Worm (Caenorhabditis elegans): Measurements from ENCODE around the gene T14B4.1.

Gene T14B4.1

DNA sequence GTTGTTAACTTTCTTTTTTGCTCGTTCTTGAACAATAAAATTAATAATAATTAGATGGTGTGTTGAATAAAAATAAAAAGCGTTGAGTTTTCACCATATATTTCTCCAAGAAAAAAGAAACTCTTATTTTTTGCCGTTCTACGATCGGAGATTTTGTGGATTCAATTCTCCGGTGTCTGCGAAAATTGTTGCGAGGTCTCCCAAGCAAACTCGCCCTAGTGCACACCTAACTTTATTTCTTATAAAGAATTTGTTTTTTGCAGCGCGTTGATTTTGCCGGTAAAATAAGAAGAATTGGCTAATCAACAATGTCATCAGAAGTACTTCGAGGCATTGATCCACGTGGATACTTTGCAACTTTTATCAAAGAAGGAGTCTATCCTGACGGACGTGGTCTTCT lies 4.7 kb downstream of the T14B4.1 start, which contains the start of gene exos-8 (continued):
- TF ChIP-seq mab-5 (tag; optimal IDR thresholded peaks at IDR 0.05) (no peak), sem-4 (tag; optimal IDR thresholded peaks at IDR 0.05) (no peak)

ce11 chrII:6742614-6743013 lies 5.9 kb downstream of the T14B4.1 start, which contains the start of gene F41G3.6:
TSS of gene F41G3.6 (plus strand) at chrII:6742914.
- TF ChIP-seq sma-9 (GFP tag; optimal IDR thresholded peaks at IDR 0.05) = no peak
- no peak for TF ChIP-seq sma-9 (tag; optimal IDR thresholded peaks at IDR 0.05)
- no peak for TF ChIP-seq mab-5 (tag; optimal IDR thresholded peaks at IDR 0.05)
- no peak for TF ChIP-seq gmeb-1 (tag; optimal IDR thresholded peaks at IDR 0.05)
- TF ChIP-seq sma-3 (GFP tag; optimal IDR thresholded peaks at IDR 0.05) = no peak
- no peak for TF ChIP-seq nhr-23 (tag; optimal IDR thresholded peaks at IDR 0.05)
- TF ChIP-seq aly-2 (tag; optimal IDR thresholded peaks at IDR 0.05) = no peak
- no peak for TF ChIP-seq nhr-25 (tag; optimal IDR thresholded peaks at IDR 0.05)
- TF ChIP-seq Y55F3AM.14 (GFP tag; optimal IDR thresholded peaks at IDR 0.05) = no peak
- TF ChIP-seq nhr-129 (tag; optimal IDR thresholded peaks at IDR 0.05) = no peak
- TF ChIP-seq C34F6.9 (tag; optimal IDR thresholded peaks at IDR 0.05) = no peak
- no peak for TF ChIP-seq nhr-21 (tag; optimal IDR thresholded peaks at IDR 0.05)
- TF ChIP-seq ceh-16 (tag; optimal IDR thresholded peaks at IDR 0.05) = no peak
- no peak for TF ChIP-seq alr-1 (tag; optimal IDR thresholded peaks at IDR 0.05)

ce11 chrII:6744648-6745047 lies 7.9 kb downstream of the T14B4.1 start, which contains the start of gene ins-15:
TSS of gene ins-15 (minus strand) at chrII:6744748.
- TF ChIP-seq alr-1 (tag; optimal IDR thresholded peaks at IDR 0.05) = no peak
- no peak for TF ChIP-seq nhr-11 (tag; optimal IDR thresholded peaks at IDR 0.05)
- TF ChIP-seq peb-1 (tag; optimal IDR thresholded peaks at IDR 0.05) = no peak
- TF ChIP-seq unc-39 (tag; optimal IDR thresholded peaks at IDR 0.05) = no peak
- no peak for TF ChIP-seq nhr-10 (tag; optimal IDR thresholded peaks at IDR 0.05)
- TF ChIP-seq ceh-82 (tag; optimal IDR thresholded peaks at IDR 0.05) = no peak
- no peak for TF ChIP-seq unc-55 (GFP tag; optimal IDR thresholded peaks at IDR 0.05)
- no peak for TF ChIP-seq sma-3 (GFP tag; optimal IDR thresholded peaks at IDR 0.05)
- TF ChIP-seq nhr-6 (tag; optimal IDR thresholded peaks at IDR 0.05) = no peak
- no peak for TF ChIP-seq egl-27 (tag; optimal IDR thresholded peaks at IDR 0.05)

- peak; percentile 33 for TF ChIP-seq sma-9 (GFP tag; optimal IDR thresholded peaks at IDR 0.05)
- no peak for TF ChIP-seq sma-9 (tag; optimal IDR thresholded peaks at IDR 0.05)
- TF ChIP-seq nhr-25 (tag; optimal IDR thresholded peaks at IDR 0.05) = no peak
- TF ChIP-seq egl-27 (tag; optimal IDR thresholded peaks at IDR 0.05) = no peak
- TF ChIP-seq nhr-11 (tag; optimal IDR thresholded peaks at IDR 0.05) = no peak
- TF ChIP-seq Y55F3AM.14 (GFP tag; optimal IDR thresholded peaks at IDR 0.05) = no peak
Observed at ce11 chrII:6745783-6746182, 9.1 kb downstream of the T14B4.1 start, which contains the start of gene ins-14. TSS of gene ins-14 (minus strand) at chrII:6745814.

- TF ChIP-seq unc-55 (GFP tag; optimal IDR thresholded peaks at IDR 0.05) (no peak), egl-27 (tag; optimal IDR thresholded peaks at IDR 0.05) (no peak), nhr-23 (tag; optimal IDR thresholded peaks at IDR 0.05) (no peak), blmp-1 (tag; optimal IDR thresholded peaks at IDR 0.05; ENCODE audit: insufficient read depth) (no peak), lin-39 (tag; optimal IDR thresholded peaks at IDR 0.05) (no peak), nhr-237 (tag; optimal IDR thresholded peaks at IDR 0.05) (no peak), nhr-77 (tag; optimal IDR thresholded peaks at IDR 0.05) (no peak), C34F6.9 (tag; optimal IDR thresholded peaks at IDR 0.05) (no peak), zag-1 (tag; optimal IDR thresholded peaks at IDR 0.05) (no peak), skn-1 (tag; optimal IDR thresholded peaks at IDR 0.05) (no peak), nhr-21 (tag; optimal IDR thresholded peaks at IDR 0.05) (no peak), aly-2 (tag; optimal IDR thresholded peaks at IDR 0.05) (no peak), sma-9 (GFP tag; optimal IDR thresholded peaks at IDR 0.05) (no peak), sma-9 (tag; optimal IDR thresholded peaks at IDR 0.05) (no peak), R02D3.7 (tag; optimal IDR thresholded peaks at IDR 0.05) (no peak), ztf-1 (GFP tag; conservative IDR thresholded peaks at IDR 0.05) (no peak), mab-5 (tag; optimal IDR thresholded peaks at IDR 0.05) (no peak), elt-3 (tag; optimal IDR thresholded peaks at IDR 0.05) (no peak)
Observed at ce11 chrII:6746404-6746803, 9.7 kb downstream of the T14B4.1 start, which contains the start of gene F41G3.5. TSS of gene F41G3.5 (plus strand) at chrII:6746704.

DNA sequence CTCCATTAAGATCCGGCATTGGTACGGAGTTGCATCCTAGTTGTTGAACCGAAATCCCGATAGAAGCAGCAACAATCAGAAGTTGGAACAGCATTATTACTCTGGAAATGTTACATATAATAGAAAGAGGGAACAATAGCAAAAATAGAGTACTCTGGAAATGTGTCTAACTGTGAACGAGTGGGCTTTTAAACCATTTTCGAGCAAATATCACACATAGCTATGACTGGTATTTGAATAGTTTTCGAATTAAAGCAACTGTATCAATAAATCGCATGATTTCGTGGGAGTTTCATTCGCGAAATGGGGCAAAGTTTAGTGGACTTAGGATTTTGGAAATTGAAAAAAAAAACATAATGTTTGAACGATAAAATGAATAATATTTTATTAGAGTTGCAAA lies 12.7 kb downstream of the T14B4.1 start, which contains the start of gene F41G3.10:
Gene F41G3.10 (minus strand): TSS at position 101 of the 400 bp plus-strand sequence.
- TF ChIP-seq peb-1 (tag; optimal IDR thresholded peaks at IDR 0.05) (no peak), ama-1 (optimal IDR thresholded peaks at IDR 0.05) (no peak), mbf-1 (tag; optimal IDR thresholded peaks at IDR 0.05) (no peak), gmeb-1 (tag; optimal IDR thresholded peaks at IDR 0.05) (no peak), lin-11 (tag; optimal IDR thresholded peaks at IDR 0.05) (no peak), nhr-10 (tag; optimal IDR thresholded peaks at IDR 0.05) (no peak), blmp-1 (tag; optimal IDR thresholded peaks at IDR 0.05; ENCODE audit: insufficient read depth) (no peak)
